Fruit fly (Drosophila melanogaster): ENCODE results near the gene CG17931.

The CG17931 gene

DNA sequence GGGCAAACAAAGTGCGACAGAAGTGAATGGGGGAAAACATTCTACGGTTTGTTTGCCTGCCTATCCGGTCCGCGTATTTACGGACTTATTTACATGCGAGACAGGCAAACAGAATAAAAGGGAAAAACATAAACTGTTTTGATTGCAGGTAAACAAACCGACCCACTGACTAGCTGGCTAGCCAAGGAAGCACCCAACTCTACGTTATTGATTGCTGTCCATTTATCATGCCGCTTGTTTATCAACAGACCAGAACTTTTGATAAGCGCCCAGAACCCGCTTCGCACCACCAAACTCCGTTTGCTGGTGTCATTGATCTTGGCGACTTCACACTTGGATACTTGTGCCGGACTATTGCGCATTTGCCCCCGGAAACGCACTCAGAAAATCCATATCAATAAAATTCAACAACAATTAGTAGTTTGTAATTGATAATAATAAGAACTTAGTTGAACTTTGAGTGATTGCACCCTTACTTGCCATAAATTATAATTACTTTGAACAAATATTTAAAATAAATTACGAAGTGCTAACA lies 27.4 kb downstream of the CG17931 start (continued):
- TF ChIP-seq Pdp1 (GFP tag; optimal IDR thresholded peaks at IDR 0.05) (peak; percentile 20 to 57), trh (GFP tag; optimal IDR thresholded peaks at IDR 0.05) (peak; percentile 64), Poxn (GFP tag; IDR thresholded peaks at IDR 0.05) (no peak), danr (GFP tag; IDR thresholded peaks at IDR 0.05) (peak; percentile 60; the same call in 1 of the 2 replicates), slp2 (GFP tag; optimal IDR thresholded peaks at IDR 0.05) (peak; percentile 60), CG12659 (GFP tag; optimal IDR thresholded peaks at IDR 0.05) (peak; percentile 74), CG10147 (GFP tag; optimal IDR thresholded peaks at IDR 0.05) (no peak), gsb (GFP tag; IDR thresholded peaks at IDR 0.05) (peak; percentile 63), Hey (tag; optimal IDR thresholded peaks at IDR 0.05) (peak; percentile 70), C15 (GFP tag; IDR thresholded peaks at IDR 0.05) (no peak), crp (GFP tag; optimal IDR thresholded peaks at IDR 0.05) (peak in 1 of 2 experiments; percentile 17), peb (GFP tag; IDR thresholded peaks at IDR 0.05) (0 out of 2 replicates have a peak, but pooled peaks have one; percentile 30), Lhr (GFP tag; optimal IDR thresholded peaks at IDR 0.05) (peak; percentile 78), CG8924 (tag; optimal IDR thresholded peaks at IDR 0.05) (peak; percentile 31), CG6813 (GFP tag; optimal IDR thresholded peaks at IDR 0.05) (peak; percentile 86), tna (GFP tag; IDR thresholded peaks at IDR 0.05; ENCODE audit: partially characterized antibody) (no peak), seq (GFP tag; IDR thresholded peaks at IDR 0.05) (peak; percentile 79), pb (GFP tag; optimal IDR thresholded peaks at IDR 0.05) (peak; percentile 15), az2 (GFP tag; optimal IDR thresholded peaks at IDR 0.05) (no peak), Optix (GFP tag; IDR thresholded peaks at IDR 0.05) (0 out of 3 replicates have a peak, but pooled peaks have one; percentile 36), Nf-YB (GFP tag; optimal IDR thresholded peaks at IDR 0.05) (peak; percentile 42), jumu (GFP tag; optimal IDR thresholded peaks at IDR 0.05) (peak; percentile 28), z (GFP tag; IDR thresholded peaks at IDR 0.05) (peak; percentile 64; the same call in 1 of the 3 replicates), H15 (GFP tag; IDR thresholded peaks at IDR 0.05) (peak; percentile 65; the same call in 2 of the 3 replicates), Ptx1 (GFP tag; IDR thresholded peaks at IDR 0.05) (no peak), HLH4C (GFP tag; IDR thresholded peaks at IDR 0.05; ENCODE audit: partially characterized antibody) (no peak), CG15514 (GFP tag; optimal IDR thresholded peaks at IDR 0.05) (peak; percentile 39), CrebB (tag; optimal IDR thresholded peaks at IDR 0.05) (peak; percentile 86), CG32767 (GFP tag; IDR thresholded peaks at IDR 0.05) (0 out of 2 replicates have a peak, but pooled peaks have one; percentile 31), lab (GFP tag; optimal IDR thresholded peaks at IDR 0.05) (peak; percentile 88), Jarid2 (GFP tag; optimal IDR thresholded peaks at IDR 0.05) (no peak), CG13424 (tag; optimal IDR thresholded peaks at IDR 0.05) (peak; percentile 45), CG18262 (tag; optimal IDR thresholded peaks at IDR 0.05) (peak; percentile 68), Mad (GFP tag; optimal IDR thresholded peaks at IDR 0.05) (peak; percentile 33), Bdp1 (GFP tag; optimal IDR thresholded peaks at IDR 0.05) (peak; percentile 78), CG6791 (GFP tag; IDR thresholded peaks at IDR 0.05; ENCODE audit: partially characterized antibody) (no peak), CG8359 (GFP tag; optimal IDR thresholded peaks at IDR 0.05; ENCODE audit: borderline replicate concordance) (peak; percentile 54), CG30431 (GFP tag; optimal IDR thresholded peaks at IDR 0.05) (peak; percentile 44), CG34376 (GFP tag; optimal IDR thresholded peaks at IDR 0.05) (peak; percentile 18), crc (GFP tag; optimal IDR thresholded peaks at IDR 0.05) (peak; percentile 20), tx (GFP tag; optimal IDR thresholded peaks at IDR 0.05) (peak; percentile 23), CG4854 (GFP tag; optimal IDR thresholded peaks at IDR 0.05) (peak; percentile 21), sr (GFP tag; IDR thresholded peaks at IDR 0.05) (0 out of 3 replicates have a peak, but pooled peaks have one; percentile 34), CG2712 (tag; optimal IDR thresholded peaks at IDR 0.05) (peak; percentile 50), CG1233 (GFP tag; optimal IDR thresholded peaks at IDR 0.05) (peak; percentile 73), CG43689 (GFP tag; IDR thresholded peaks at IDR 0.05) (no peak), unc-4 (GFP tag; IDR thresholded peaks at IDR 0.05; ENCODE audit: partially characterized antibody) (no peak), her (GFP tag; optimal IDR thresholded peaks at IDR 0.05) (peak; percentile 61), lola (GFP tag; optimal IDR thresholded peaks at IDR 0.05) (peak in 1 of 3 experiments; percentile 70)
